Fruit fly (Drosophila melanogaster): Measurements from ENCODE around the gene CG43342.

DNA sequence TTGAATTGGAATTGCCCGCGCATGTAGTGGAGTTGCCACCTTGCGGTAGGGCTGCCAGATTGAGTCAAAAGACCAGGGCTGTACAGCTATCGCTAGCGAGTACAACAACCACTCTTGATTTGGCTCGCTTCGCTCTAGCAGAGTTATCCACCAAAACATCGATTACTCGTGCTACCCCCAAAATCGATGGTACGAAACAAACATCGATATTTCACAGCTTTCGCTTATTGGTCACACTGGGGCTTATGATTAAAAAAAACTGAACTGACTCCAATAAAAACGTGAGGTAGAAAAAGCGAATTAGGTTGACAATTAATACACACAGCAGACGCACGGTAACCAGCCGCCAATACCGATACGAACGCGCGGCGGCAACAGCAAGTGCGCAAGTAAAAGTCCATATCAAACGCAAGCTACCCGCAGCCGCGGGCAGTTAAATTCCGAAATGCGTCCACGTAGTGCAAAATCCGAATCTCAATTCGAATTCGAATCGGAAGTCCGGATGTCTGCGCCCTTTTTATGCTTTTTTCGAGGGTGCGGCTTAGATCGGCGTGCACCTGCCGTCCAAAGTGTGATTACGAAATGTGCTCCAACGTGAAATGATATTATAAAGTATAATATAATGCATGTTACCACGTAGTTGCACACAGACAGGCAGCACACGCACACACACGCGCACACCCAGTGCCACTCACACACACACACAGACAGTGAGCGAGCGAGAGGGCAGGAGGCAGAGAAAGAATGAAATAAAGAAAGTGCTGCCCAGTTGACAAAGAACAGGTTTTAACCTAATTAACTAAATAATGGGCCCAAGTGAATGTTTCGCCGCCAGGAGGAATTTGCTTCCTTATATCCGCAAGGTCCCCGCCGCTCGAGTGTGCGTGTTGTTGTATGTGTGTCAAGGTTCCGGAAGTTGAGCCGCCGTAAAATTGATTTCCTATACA is 24.4 kb upstream of the CG43342 start, which contains the start of gene Sar1:
- TF ChIP-seq Eip78C (GFP tag), result peak; percentile 57
- no peak for TF ChIP-seq achi (GFP tag; optimal IDR thresholded peaks at IDR 0.05)
- TF ChIP-seq Lpt (GFP tag; optimal IDR thresholded peaks at IDR 0.05), result no peak
- peak; percentile 41 for TF ChIP-seq CG6276 (GFP tag; optimal IDR thresholded peaks at IDR 0.05)
- TF ChIP-seq Sox14 (GFP tag; optimal IDR thresholded peaks at IDR 0.05), result peak; percentile 71
- TF ChIP-seq cyc (GFP tag; optimal IDR thresholded peaks at IDR 0.05), result peak; percentile 1
- TF ChIP-seq Hr38 (GFP tag; optimal IDR thresholded peaks at IDR 0.05), result no peak
- TF ChIP-seq CG15336 (GFP tag; IDR thresholded peaks at IDR 0.05), result no peak
- peak; percentile 17 for TF ChIP-seq Hr39 (GFP tag; optimal IDR thresholded peaks at IDR 0.05)
- peak; percentile 58 for TF ChIP-seq CG6808 (GFP tag; optimal IDR thresholded peaks at IDR 0.05)
- no peak for TF ChIP-seq CG11762 (GFP tag; optimal IDR thresholded peaks at IDR 0.05; ENCODE audit: insufficient read depth)
- no peak for TF ChIP-seq OdsH (GFP tag; optimal IDR thresholded peaks at IDR 0.05)
- no peak for TF ChIP-seq CG6792 (GFP tag; optimal IDR thresholded peaks at IDR 0.05)
- TF ChIP-seq CG7368 (GFP tag; optimal IDR thresholded peaks at IDR 0.05), result no peak
